Fruit fly (Drosophila melanogaster) whole organism, embryonic: ENCODE measurements around the gene RabX4.

Experiments
- CG1024 ChIP-seq: fragments of 200-800 bp; sonication (Bioruptor generic); IDR thresholded peaks from 2 replicates; pipeline ENCODE4 v1.3.6; 2022; ENCODE audit warnings: missing biosample characterization, missing genetic modification characterization
- CG1233 ChIP-seq: fragments of 200-800 bp; sonication (Bioruptor generic); optimal IDR thresholded peaks from 4 replicates; lab custom pipeline; 2018; ENCODE audit warnings: missing biosample characterization, mild to moderate bottlenecking, missing genetic modification characterization
- CG16815 ChIP-seq: fragments of 200-800 bp; sonication (Bioruptor generic); optimal IDR thresholded peaks from 3 replicates; lab custom pipeline; 2017; ENCODE audit warnings: missing biosample characterization, mild to moderate bottlenecking, missing genetic modification characterization
- CG18262 ChIP-seq: fragments of 200-800 bp; optimal IDR thresholded peaks from 3 replicates; lab custom pipeline; 2019; ENCODE audit warnings: missing biosample characterization, mild to moderate bottlenecking, missing genetic modification characterization, moderate library complexity
- CG2120 ChIP-seq: fragments of 200-800 bp; sonication (Bioruptor generic); optimal IDR thresholded peaks from 3 replicates; lab custom pipeline; 2016; ENCODE audit warnings: missing biosample characterization, missing genetic modification characterization
- CG2129 ChIP-seq: fragments of 200-800 bp; sonication (Bioruptor generic); IDR thresholded peaks from 2 replicates; pipeline ENCODE4 v1.3.6; 2022; ENCODE audit warnings: missing biosample characterization, missing genetic modification characterization; ENCODE audit not compliant: partially characterized antibody
- CG30020 ChIP-seq: fragments of 200-800 bp; optimal IDR thresholded peaks from 2 replicates; lab custom pipeline; 2019; ENCODE audit warnings: missing biosample characterization, mild to moderate bottlenecking, missing genetic modification characterization, moderate library complexity
- CG4707 ChIP-seq: fragments of 200-800 bp; sonication (Bioruptor generic); optimal IDR thresholded peaks from 2 replicates; lab custom pipeline; 2018; ENCODE audit warnings: missing biosample characterization, mild to moderate bottlenecking, missing genetic modification characterization, moderate library complexity
- CG6791 ChIP-seq: fragments of 200-800 bp; sonication (Bioruptor generic); IDR thresholded peaks from 3 replicates; pipeline ENCODE4 v1.3.6; 2022; ENCODE audit warnings: missing biosample characterization, missing genetic modification characterization; ENCODE audit not compliant: partially characterized antibody
- CG7372 ChIP-seq: fragments of 200-800 bp; sonication (Bioruptor generic); IDR thresholded peaks from 2 replicates; pipeline ENCODE4 v1.3.6; 2022; ENCODE audit warnings: missing biosample characterization, missing genetic modification characterization
- CG8281 ChIP-seq: fragments of 200-800 bp; sonication (Bioruptor generic); optimal IDR thresholded peaks from 2 replicates; lab custom pipeline; 2018; ENCODE audit warnings: missing biosample characterization, mild to moderate bottlenecking, missing genetic modification characterization, moderate library complexity
- Chrac-16 ChIP-seq: fragments of 200-800 bp; sonication (Bioruptor generic); optimal IDR thresholded peaks from 3 replicates; lab custom pipeline; 2016; ENCODE audit warnings: missing biosample characterization, missing genetic modification characterization
- CoRest ChIP-seq: fragments of 200-800 bp; sonication (Bioruptor generic); optimal IDR thresholded peaks from 3 replicates; lab custom pipeline; 2018; ENCODE audit warnings: missing biosample characterization, mild to moderate bottlenecking, missing genetic modification characterization, moderate library complexity
- Dll ChIP-seq: fragments of 200-800 bp; sonication (Bioruptor generic); IDR thresholded peaks from 4 replicates; pipeline ENCODE4 v1.3.6; 2022; ENCODE audit warnings: missing biosample characterization, missing genetic modification characterization; ENCODE audit not compliant: partially characterized antibody
- Dref ChIP-seq: fragments of 200-800 bp; sonication (Bioruptor generic); IDR thresholded peaks from 2 replicates; pipeline ENCODE4 v1.3.6; 2022; ENCODE audit warnings: missing biosample characterization, missing genetic modification characterization
- Eip74EF ChIP-seq, 2 experiments: fragments of 200-800 bp in 1 of 2; fragments of >200 bp in 1 of 2; sonication (Bioruptor generic) in 1 of 2; optimal IDR thresholded peaks; 2 replicates each; lab custom pipeline; 2017 to 2019; ENCODE audit warnings: missing biosample characterization in 2 of 2, missing genetic modification characterization in 2 of 2, mild to moderate bottlenecking in 1 of 2, moderate library complexity in 1 of 2
- Ets65A ChIP-seq: fragments of 200-800 bp; sonication (Bioruptor generic); peaks from one replicate; lab custom pipeline; 2016; ENCODE audit warnings: missing biosample characterization, missing genetic modification characterization
- HLH4C ChIP-seq: fragments of 200-800 bp; sonication (Bioruptor generic); IDR thresholded peaks from 3 replicates; pipeline ENCODE4 v1.3.6; 2022; ENCODE audit warnings: missing biosample characterization, missing genetic modification characterization; ENCODE audit not compliant: partially characterized antibody
- Hey ChIP-seq: fragments of 200-800 bp; sonication (Bioruptor generic); optimal IDR thresholded peaks from 3 replicates; lab custom pipeline; 2018; ENCODE audit warnings: missing biosample characterization, mild to moderate bottlenecking, missing genetic modification characterization
- Hr3 ChIP-seq: fragments of 200-800 bp; sonication (Bioruptor generic); optimal IDR thresholded peaks from 3 replicates; lab custom pipeline; 2016; ENCODE audit warnings: missing biosample characterization, missing genetic modification characterization
- Kr ChIP-seq: fragments of 200-800 bp; sonication (Bioruptor generic); optimal IDR thresholded peaks from 2 replicates; lab custom pipeline; 2017; ENCODE audit warnings: missing biosample characterization, mild to moderate bottlenecking, missing genetic modification characterization
- MESR4 ChIP-seq: fragments of 200-800 bp; sonication (Bioruptor generic); optimal IDR thresholded peaks from 2 replicates; lab custom pipeline; 2018; ENCODE audit warnings: missing biosample characterization, mild to moderate bottlenecking, missing genetic modification characterization, moderate library complexity
- Max ChIP-seq: fragments of 200-800 bp; sonication (Bioruptor generic); optimal IDR thresholded peaks from 2 replicates; lab custom pipeline; 2016; ENCODE audit warnings: missing biosample characterization, mild to moderate bottlenecking, missing genetic modification characterization
- Med ChIP-seq: fragments of 200-800 bp; sonication (Bioruptor generic); peaks from one replicate; lab custom pipeline; 2016; ENCODE audit warnings: missing biosample characterization, missing genetic modification characterization, mild to moderate bottlenecking, inconsistent platforms, moderate library complexity
- NC2α ChIP-seq: fragments of 200-800 bp; sonication (Bioruptor generic); optimal IDR thresholded peaks from 2 replicates; lab custom pipeline; 2016; ENCODE audit warnings: missing biosample characterization, missing genetic modification characterization
- NFAT ChIP-seq: fragments of 200-800 bp; sonication (Bioruptor generic); IDR thresholded peaks from 2 replicates; pipeline ENCODE4 v1.3.6; 2022; ENCODE audit warnings: missing biosample characterization, missing genetic modification characterization
- Neu2 ChIP-seq: fragments of 200-800 bp; sonication (Bioruptor generic); optimal IDR thresholded peaks from 3 replicates; lab custom pipeline; 2016; ENCODE audit warnings: missing biosample characterization, missing genetic modification characterization, borderline replicate concordance
- Nf-YB ChIP-seq: fragments of 200-800 bp; sonication (Bioruptor generic); optimal IDR thresholded peaks from 3 replicates; lab custom pipeline; 2019; ENCODE audit warnings: missing biosample characterization, mild to moderate bottlenecking, missing genetic modification characterization, moderate library complexity
- Nf-YC ChIP-seq: fragments of 200-800 bp; optimal IDR thresholded peaks from 3 replicates; lab custom pipeline; 2019; ENCODE audit warnings: missing biosample characterization, mild to moderate bottlenecking, missing genetic modification characterization, moderate library complexity
- Poxn ChIP-seq: fragments of 200-800 bp; sonication (Bioruptor generic); IDR thresholded peaks from 2 replicates; pipeline ENCODE4 v1.3.6; 2022; ENCODE audit warnings: missing biosample characterization, missing genetic modification characterization
- Six4 ChIP-seq: fragments of 200-800 bp; sonication (Bioruptor generic); optimal IDR thresholded peaks from 2 replicates; lab custom pipeline; 2016; ENCODE audit warnings: missing biosample characterization, missing genetic modification characterization
- Ssrp ChIP-seq: fragments of 200-800 bp; sonication (Bioruptor generic); optimal IDR thresholded peaks from 2 replicates; lab custom pipeline; 2018; ENCODE audit warnings: missing biosample characterization, mild to moderate bottlenecking, missing genetic modification characterization, moderate library complexity
- Stat92E ChIP-seq, 3 experiments: fragments of >200 bp in 2 of 3; fragments of 200-800 bp in 1 of 3; sonication (Bioruptor generic) in 1 of 3; optimal IDR thresholded peaks; 2 replicates each; lab custom pipeline; 2017 to 2019; ENCODE audit warnings: missing biosample characterization in 3 of 3, missing genetic modification characterization in 3 of 3, mild to moderate bottlenecking in 1 of 3, moderate library complexity in 1 of 3
- Usf ChIP-seq: fragments of 200-800 bp; sonication (Bioruptor generic); optimal IDR thresholded peaks from 2 replicates; lab custom pipeline; 2017; ENCODE audit warnings: missing genotype, missing biosample characterization, missing genetic modification characterization
- Xrp1 ChIP-seq: fragments of 200-800 bp; sonication (Bioruptor generic); IDR thresholded peaks from 2 replicates; pipeline ENCODE4 v1.3.6; 2022; ENCODE audit warnings: missing biosample characterization, missing genetic modification characterization
- ase ChIP-seq: fragments of 200-800 bp; sonication (Bioruptor generic); IDR thresholded peaks from 3 replicates; pipeline ENCODE4 v1.3.6; 2022; ENCODE audit warnings: missing biosample characterization, missing genetic modification characterization
- cato ChIP-seq: fragments of 200-800 bp; sonication (Bioruptor generic); optimal IDR thresholded peaks from 2 replicates; lab custom pipeline; 2016; ENCODE audit warnings: missing biosample characterization, missing genetic modification characterization, borderline replicate concordance
- chn ChIP-seq: fragments of 200-800 bp; sonication (Bioruptor generic); optimal IDR thresholded peaks from 2 replicates; lab custom pipeline; 2016; ENCODE audit warnings: missing biosample characterization, missing genetic modification characterization
- croc ChIP-seq: fragments of 200-800 bp; sonication (Bioruptor generic); conservative IDR thresholded peaks from 3 replicates; pipeline ENCODE4 v1.3.6; 2022; ENCODE audit warnings: missing biosample characterization, missing genetic modification characterization
- grau ChIP-seq: fragments of 200-800 bp; optimal IDR thresholded peaks from 3 replicates; lab custom pipeline; 2019; ENCODE audit warnings: missing biosample characterization, mild to moderate bottlenecking, missing genetic modification characterization, moderate library complexity
- kah ChIP-seq: fragments of 200-800 bp; sonication (Bioruptor generic); optimal IDR thresholded peaks from 2 replicates; lab custom pipeline; 2018; ENCODE audit warnings: missing biosample characterization, mild to moderate bottlenecking, missing genetic modification characterization
- knrl ChIP-seq: fragments of 200-800 bp; sonication (Bioruptor generic); IDR thresholded peaks from 3 replicates; pipeline ENCODE4 v1.3.6; 2022; ENCODE audit warnings: missing biosample characterization, missing genetic modification characterization; ENCODE audit not compliant: partially characterized antibody
- luna ChIP-seq: fragments of 200-800 bp; sonication (Bioruptor generic); optimal IDR thresholded peaks from 2 replicates; lab custom pipeline; 2016; ENCODE audit warnings: missing biosample characterization, missing genetic modification characterization
- mam ChIP-seq: fragments of 200-800 bp; sonication (Bioruptor generic); optimal IDR thresholded peaks from 3 replicates; lab custom pipeline; 2016; ENCODE audit warnings: missing biosample characterization, missing genetic modification characterization
- prd ChIP-seq, 3 experiments: fragments of >200 bp in 2 of 3; fragments of 200-800 bp in 1 of 3; sonication (Bioruptor generic) in 1 of 3; optimal IDR thresholded peaks in 2 of 3; IDR thresholded peaks in 1 of 3; 2 replicates in 2 of 3; 3 replicates in 1 of 3; pipeline versions ENCODE4 v1.3.6 to Lab custom; 2017 to 2022; ENCODE audit warnings: missing biosample characterization in 1 of 3, missing genetic modification characterization in 1 of 3
- psq ChIP-seq: fragments of 200-800 bp; sonication (Bioruptor generic); optimal IDR thresholded peaks from 2 replicates; lab custom pipeline; 2017; ENCODE audit warnings: missing biosample characterization, missing genetic modification characterization
- salm ChIP-seq: fragments of 200-800 bp; sonication (Bioruptor generic); optimal IDR thresholded peaks from 2 replicates; lab custom pipeline; 2018; ENCODE audit warnings: missing biosample characterization, mild to moderate bottlenecking, missing genetic modification characterization
- slbo ChIP-seq: fragments of 200-800 bp; sonication (Bioruptor generic); IDR thresholded peaks from 2 replicates; pipeline ENCODE4 v1.3.6; 2022; ENCODE audit warnings: missing biosample characterization, missing genetic modification characterization
- ssp ChIP-seq: fragments of 200-800 bp; sonication (Bioruptor generic); IDR thresholded peaks from 2 replicates; pipeline ENCODE4 v1.3.6; 2022; ENCODE audit warnings: missing biosample characterization, missing genetic modification characterization
- zen ChIP-seq: fragments of 200-800 bp; sonication (Bioruptor generic); optimal IDR thresholded peaks from 3 replicates; lab custom pipeline; 2018; ENCODE audit warnings: missing biosample characterization, mild to moderate bottlenecking, missing genetic modification characterization, moderate library complexity

Gene RabX4

dm6 chr3R:24798595-24798994 is 29.6 kb downstream of the RabX4 start (continued):
- no peak for TF ChIP-seq Hey
- no peak for TF ChIP-seq CG30020
- TF ChIP-seq grau: peak; percentile 51
- no peak for TF ChIP-seq Stat92E (GFP tag; optimal IDR thresholded peaks at IDR 0.05; lab: Kevin White, UChicago)
- no peak for TF ChIP-seq CG18262 (tag; lab: Kevin White, UChicago)
- no peak for TF ChIP-seq cato
- TF ChIP-seq CG6791 (GFP tag; lab: Robert Waterston, UW): no peak
- TF ChIP-seq Neu2 (GFP tag; lab: Kevin White, UChicago): no peak
- TF ChIP-seq knrl: no peak
- no peak for TF ChIP-seq Hr3 (GFP tag; lab: Kevin White, UChicago)
- no peak for TF ChIP-seq Six4 (GFP tag; lab: Kevin White, UChicago)
- TF ChIP-seq CG1233 (GFP tag; lab: Kevin White, UChicago): peak; percentile 3
- peak; percentile 1 for TF ChIP-seq kah (GFP tag; lab: Kevin White, UChicago)
- TF ChIP-seq Dll (GFP tag; lab: Robert Waterston, UW): no peak
- no peak for TF ChIP-seq croc
- peak in 1 of 2 experiments; percentile 39 for TF ChIP-seq Eip74EF (GFP tag; optimal IDR thresholded peaks at IDR 0.05; lab: Kevin White, UChicago)
- no peak for TF ChIP-seq zen (tag; lab: Kevin White, UChicago)
- TF ChIP-seq salm (tag; lab: Kevin White, UChicago): peak; percentile 53
- no peak for TF ChIP-seq Med (GFP tag; lab: Kevin White, UChicago)
- no peak for TF ChIP-seq ase (GFP tag; lab: Robert Waterston, UW)
- TF ChIP-seq chn (GFP tag; lab: Kevin White, UChicago): no peak
- peak; percentile 25 for TF ChIP-seq Ssrp (tag; lab: Kevin White, UChicago)
- no peak for TF ChIP-seq HLH4C
- TF ChIP-seq CG7372 (GFP tag; lab: Robert Waterston, UW): no peak
- no peak for TF ChIP-seq Ets65A (GFP tag; lab: Kevin White, UChicago)
- no peak for TF ChIP-seq CG8281 (tag; lab: Kevin White, UChicago)
- TF ChIP-seq CG1024 (GFP tag; lab: Robert Waterston, UW): no peak
- peak; percentile 29 for TF ChIP-seq CoRest
- no peak for TF ChIP-seq CG2120 (GFP tag; lab: Kevin White, UChicago)
- TF ChIP-seq luna: no peak
- no peak for TF ChIP-seq Chrac-16 (GFP tag; lab: Kevin White, UChicago)
- TF ChIP-seq MESR4 (GFP tag; lab: Kevin White, UChicago): no peak
- TF ChIP-seq mam (GFP tag; lab: Kevin White, UChicago): no peak
- TF ChIP-seq psq: no peak
- no peak for TF ChIP-seq CG4707 (GFP tag; lab: Kevin White, UChicago)
- peak; percentile 11 for TF ChIP-seq Nf-YB
- no peak for TF ChIP-seq Poxn
- TF ChIP-seq slbo (GFP tag; lab: Robert Waterston, UW): 0 out of 2 replicates have a peak, but pooled peaks have one; percentile 12
- no peak for TF ChIP-seq CG16815 (GFP tag; lab: Kevin White, UChicago)
- TF ChIP-seq Max: no peak
- TF ChIP-seq NC2α (GFP tag; lab: Kevin White, UChicago): no peak
- TF ChIP-seq Nf-YC: peak; percentile 57
- TF ChIP-seq prd (optimal IDR thresholded peaks at IDR 0.05; lab: Kevin White, UChicago): no peak
- TF ChIP-seq prd (GFP tag; IDR thresholded peaks at IDR 0.05; lab: Robert Waterston, UW): no peak
- no peak for TF ChIP-seq ssp (GFP tag; lab: Robert Waterston, UW)
- TF ChIP-seq Usf (GFP tag; lab: Kevin White, UChicago): no peak
- TF ChIP-seq Kr (GFP tag; lab: Kevin White, UChicago): no peak
- TF ChIP-seq NFAT: no peak
- TF ChIP-seq CG2129: no peak
- TF ChIP-seq Xrp1: no peak
- no peak for TF ChIP-seq Dref (GFP tag; lab: Robert Waterston, UW)
